Worm (Caenorhabditis elegans): ENCODE results near the gene tos-1.

DNA sequence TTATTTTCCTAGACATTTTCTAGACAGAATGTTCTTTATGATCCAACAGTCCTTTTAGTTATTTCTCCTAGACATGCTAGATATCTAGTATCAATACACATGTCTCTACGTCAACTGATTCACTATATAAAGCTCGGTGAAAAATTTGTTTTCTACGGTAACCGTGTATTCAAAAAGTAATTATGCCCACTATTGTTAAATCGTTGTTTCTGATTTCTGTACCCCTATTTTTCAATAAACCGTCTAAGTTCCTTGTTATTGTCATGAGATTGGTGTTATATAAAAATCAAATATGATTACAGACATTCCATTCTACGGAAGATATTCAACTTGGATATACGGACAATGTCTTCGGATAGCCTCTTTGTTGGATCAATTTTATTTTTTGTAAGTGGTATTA, 8.9 kb upstream of the tos-1 start, which contains the start of gene srx-46:
- no peak for TF ChIP-seq unc-39 (tag; optimal IDR thresholded peaks at IDR 0.05)
- TF ChIP-seq nhr-12 (tag; optimal IDR thresholded peaks at IDR 0.05), result no peak
- no peak for TF ChIP-seq snpc-4 (tag; optimal IDR thresholded peaks at IDR 0.05)
- no peak for TF ChIP-seq unc-62 (GFP tag; optimal IDR thresholded peaks at IDR 0.05)
- no peak for TF ChIP-seq blmp-1 (tag; optimal IDR thresholded peaks at IDR 0.05)
- no peak for TF ChIP-seq zip-8 (tag; optimal IDR thresholded peaks at IDR 0.05)
- TF ChIP-seq ceh-83 (GFP tag; optimal IDR thresholded peaks at IDR 0.05), result no peak
- TF ChIP-seq mab-5 (tag; optimal IDR thresholded peaks at IDR 0.05), result no peak
- TF ChIP-seq ztf-11 (tag; optimal IDR thresholded peaks at IDR 0.05), result no peak
- TF ChIP-seq sem-2 (GFP tag; optimal IDR thresholded peaks at IDR 0.05), result no peak
- TF ChIP-seq M03D4.4 (tag; optimal IDR thresholded peaks at IDR 0.05), result no peak
- no peak for TF ChIP-seq lsy-2 (tag; optimal IDR thresholded peaks at IDR 0.05)
- TF ChIP-seq tbx-8 (GFP tag; optimal IDR thresholded peaks at IDR 0.05), result no peak
